Worm (Caenorhabditis elegans): ENCODE measurements around the gene str-187.
"Not testable (repeated sequence)": the region's sequence is repeated elsewhere in the genome, so short reads cannot be mapped to it uniquely, and the experiment has no call there.

DNA sequence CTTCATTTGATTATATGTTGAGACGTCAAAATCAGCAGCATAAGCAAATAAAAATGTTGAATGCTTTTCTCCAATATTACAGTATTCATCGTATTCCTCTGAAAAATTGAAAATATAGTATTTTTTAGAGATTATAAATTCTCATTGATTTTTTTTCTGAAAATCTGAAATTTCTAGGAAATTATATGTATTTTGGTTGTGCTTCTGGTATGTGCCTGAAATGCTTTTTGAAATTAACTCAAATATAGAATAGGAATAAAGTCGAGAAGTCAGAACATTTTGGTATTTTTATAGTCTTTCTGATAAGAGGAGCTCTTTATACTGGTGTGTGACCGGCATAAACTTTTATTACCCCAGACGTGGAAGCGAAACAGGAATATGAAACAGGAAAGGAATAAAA is 41.8 kb downstream of the str-187 start, which contains the start of gene T28F3.8:
- TF ChIP-seq tbx-11 (GFP tag; IDR thresholded peaks at IDR 0.05); ets-7 (tag; optimal IDR thresholded peaks at IDR 0.05); ama-1 (optimal IDR thresholded peaks at IDR 0.05); F13C5.2 (tag; optimal IDR thresholded peaks at IDR 0.05); B0310.2 (tag; optimal IDR thresholded peaks at IDR 0.05); flt-1 (GFP tag; IDR thresholded peaks at IDR 0.05); tra-4 (tag; optimal IDR thresholded peaks at IDR 0.05); scrt-1 (GFP tag; IDR thresholded peaks at IDR 0.05); tbx-37 (GFP tag; conservative IDR thresholded peaks at IDR 0.05): not testable (repeated sequence)
